Fruit fly (Drosophila melanogaster) whole organism, embryonic: ENCODE results near the gene CG18563.
A peak's percentile ranks its signal among the peaks of the same experiment; 100 is the strongest.

ENCODE experiments used
- Asciz ChIP-seq: fragments of 200-800 bp; sonication (Bioruptor generic); optimal IDR thresholded peaks from 2 replicates; lab custom pipeline; 2017; ENCODE audit warnings: missing biosample characterization, mild to moderate bottlenecking, missing genetic modification characterization, missing genetic modification reagents
- CG10959 ChIP-seq: fragments of 200-800 bp; sonication (Bioruptor generic); IDR thresholded peaks from 2 replicates; pipeline ENCODE4 v1.3.6; 2022; ENCODE audit warnings: missing biosample characterization, missing genetic modification characterization
- CG11398 ChIP-seq: fragments of 200-800 bp; sonication (Bioruptor generic); optimal IDR thresholded peaks from 2 replicates; lab custom pipeline; 2016; ENCODE audit warnings: missing biosample characterization, missing genetic modification characterization
- CG14965 ChIP-seq: fragments of 200-800 bp; sonication (Bioruptor generic); optimal IDR thresholded peaks from 2 replicates; lab custom pipeline; 2016; ENCODE audit warnings: missing biosample characterization, missing genetic modification characterization, borderline replicate concordance
- CG15479 ChIP-seq: fragments of 200-800 bp; sonication (Bioruptor generic); optimal IDR thresholded peaks from 3 replicates; lab custom pipeline; 2019; ENCODE audit warnings: missing biosample characterization, mild to moderate bottlenecking, missing genetic modification characterization, moderate library complexity
- CG16779 ChIP-seq: fragments of 200-800 bp; sonication (Bioruptor generic); IDR thresholded peaks from 2 replicates; pipeline ENCODE4 v1.3.6; 2022; ENCODE audit warnings: missing biosample characterization, missing genetic modification characterization
- CG17912 ChIP-seq: fragments of 200-800 bp; sonication (Bioruptor generic); optimal IDR thresholded peaks from 2 replicates; lab custom pipeline; 2018; ENCODE audit warnings: missing biosample characterization, mild to moderate bottlenecking, missing genetic modification characterization
- CG2202 ChIP-seq: fragments of 200-800 bp; sonication (Bioruptor generic); optimal IDR thresholded peaks from 2 replicates; lab custom pipeline; 2018; ENCODE audit warnings: missing biosample characterization, mild to moderate bottlenecking, missing genetic modification characterization
- CG32767 ChIP-seq: fragments of 200-800 bp; sonication (Bioruptor generic); IDR thresholded peaks from 2 replicates; pipeline ENCODE4 v1.3.6; 2022; ENCODE audit warnings: missing biosample characterization, missing genetic modification characterization
- CG4730 ChIP-seq: fragments of 200-800 bp; sonication (Bioruptor generic); IDR thresholded peaks from 2 replicates; pipeline ENCODE4 v1.3.6; 2022; ENCODE audit warnings: missing biosample characterization, missing genetic modification characterization
- CG6272 ChIP-seq: fragments of 200-800 bp; sonication (Bioruptor generic); IDR thresholded peaks from 2 replicates; pipeline ENCODE4 v1.3.6; 2022; ENCODE audit warnings: missing biosample characterization, missing genetic modification characterization
- CG7271 ChIP-seq: fragments of 200-800 bp; sonication (Bioruptor generic); optimal IDR thresholded peaks from 2 replicates; lab custom pipeline; 2018; ENCODE audit warnings: missing biosample characterization, mild to moderate bottlenecking, missing genetic modification characterization, moderate library complexity
- CG7745 ChIP-seq: fragments of 200-800 bp; sonication (Bioruptor generic); optimal IDR thresholded peaks from 2 replicates; lab custom pipeline; 2018; ENCODE audit warnings: missing biosample characterization, mild to moderate bottlenecking, missing genetic modification characterization, moderate library complexity
- CG7928 ChIP-seq: fragments of 200-800 bp; sonication (Bioruptor generic); optimal IDR thresholded peaks from 2 replicates; lab custom pipeline; 2017; ENCODE audit warnings: missing biosample characterization, mild to moderate bottlenecking, missing genetic modification characterization
- D ChIP-seq, 2 experiments: fragments of 200-800 bp in 1 of 2; fragments of >200 bp in 1 of 2; sonication (Bioruptor generic) in 1 of 2; optimal IDR thresholded peaks; 2 replicates in 1 of 2; 3 replicates in 1 of 2; lab custom pipeline; 2017; ENCODE audit warnings: mild to moderate bottlenecking in 1 of 2, missing biosample characterization in 1 of 2, missing genetic modification characterization in 1 of 2, missing genetic modification reagents in 1 of 2
- Dref ChIP-seq: fragments of 200-800 bp; sonication (Bioruptor generic); IDR thresholded peaks from 2 replicates; pipeline ENCODE4 v1.3.6; 2022; ENCODE audit warnings: missing biosample characterization, missing genetic modification characterization
- Ets65A ChIP-seq: fragments of 200-800 bp; sonication (Bioruptor generic); peaks from one replicate; lab custom pipeline; 2016; ENCODE audit warnings: missing biosample characterization, missing genetic modification characterization
- Fer3 ChIP-seq: fragments of 200-800 bp; sonication (Bioruptor generic); optimal IDR thresholded peaks from 2 replicates; lab custom pipeline; 2018; ENCODE audit warnings: missing biosample characterization, mild to moderate bottlenecking, missing genetic modification characterization, moderate library complexity
- HHEX ChIP-seq: fragments of 200-800 bp; sonication (Bioruptor generic); optimal IDR thresholded peaks from 3 replicates; lab custom pipeline; 2017; ENCODE audit warnings: missing biosample characterization, mild to moderate bottlenecking, missing genetic modification characterization, missing genetic modification reagents
- Hr3 ChIP-seq: fragments of 200-800 bp; sonication (Bioruptor generic); optimal IDR thresholded peaks from 3 replicates; lab custom pipeline; 2016; ENCODE audit warnings: missing biosample characterization, missing genetic modification characterization
- Hsf ChIP-seq: fragments of 200-800 bp; sonication (Bioruptor generic); optimal IDR thresholded peaks from 3 replicates; lab custom pipeline; 2016; ENCODE audit warnings: missing biosample characterization, missing genetic modification characterization
- Lpt ChIP-seq: fragments of >200 bp; optimal IDR thresholded peaks from 2 replicates; lab custom pipeline; 2018; ENCODE audit warnings: missing biosample characterization, missing genetic modification characterization
- MESR4 ChIP-seq: fragments of 200-800 bp; sonication (Bioruptor generic); optimal IDR thresholded peaks from 2 replicates; lab custom pipeline; 2018; ENCODE audit warnings: missing biosample characterization, mild to moderate bottlenecking, missing genetic modification characterization, moderate library complexity
- Mes4 ChIP-seq: fragments of 200-800 bp; sonication (Bioruptor generic); optimal IDR thresholded peaks from 2 replicates; lab custom pipeline; 2016; ENCODE audit warnings: missing biosample characterization, missing genetic modification characterization
- Nf-YB ChIP-seq: fragments of 200-800 bp; sonication (Bioruptor generic); optimal IDR thresholded peaks from 3 replicates; lab custom pipeline; 2019; ENCODE audit warnings: missing biosample characterization, mild to moderate bottlenecking, missing genetic modification characterization, moderate library complexity
- Oaz ChIP-seq: fragments of 200-800 bp; sonication (Bioruptor generic); IDR thresholded peaks from 2 replicates; pipeline ENCODE4 v1.3.6; 2022; ENCODE audit warnings: missing biosample characterization, missing genetic modification characterization
- Trl ChIP-seq, 3 experiments: fragments of >200 bp in 2 of 3; fragments of 200-800 bp in 1 of 3; sonication (Bioruptor generic) in 1 of 3; optimal IDR thresholded peaks; 2 replicates in 1 of 3; 3 replicates in 2 of 3; lab custom pipeline; 2016 to 2017; ENCODE audit warnings: missing biosample characterization in 1 of 3, missing genetic modification characterization in 1 of 3
- Usf ChIP-seq: fragments of 200-800 bp; sonication (Bioruptor generic); optimal IDR thresholded peaks from 2 replicates; lab custom pipeline; 2017; ENCODE audit warnings: missing genotype, missing biosample characterization, missing genetic modification characterization
- ac ChIP-seq: fragments of 200-800 bp; sonication (Bioruptor generic); optimal IDR thresholded peaks from 3 replicates; lab custom pipeline; 2017; ENCODE audit warnings: missing biosample characterization, mild to moderate bottlenecking, missing genetic modification characterization
- amos ChIP-seq: fragments of 200-800 bp; sonication (Bioruptor generic); IDR thresholded peaks from 2 replicates; pipeline ENCODE4 v1.3.6; 2022; ENCODE audit warnings: missing biosample characterization, missing genetic modification characterization; ENCODE audit not compliant: partially characterized antibody
- ase ChIP-seq: fragments of 200-800 bp; sonication (Bioruptor generic); IDR thresholded peaks from 3 replicates; pipeline ENCODE4 v1.3.6; 2022; ENCODE audit warnings: missing biosample characterization, missing genetic modification characterization
- ato ChIP-seq: fragments of 200-800 bp; sonication (Bioruptor generic); IDR thresholded peaks from 2 replicates; pipeline ENCODE4 v1.3.6; 2022; ENCODE audit warnings: missing biosample characterization, missing genetic modification characterization; ENCODE audit not compliant: partially characterized antibody
- az2 ChIP-seq: fragments of 200-800 bp; sonication (Bioruptor generic); optimal IDR thresholded peaks from 3 replicates; lab custom pipeline; 2016; ENCODE audit warnings: missing biosample characterization, missing genetic modification characterization
- da ChIP-seq: fragments of 200-800 bp; sonication (Bioruptor generic); optimal IDR thresholded peaks from 2 replicates; lab custom pipeline; 2016; ENCODE audit warnings: missing biosample characterization, missing genetic modification characterization
- danr ChIP-seq: fragments of 200-800 bp; sonication (Bioruptor generic); IDR thresholded peaks from 2 replicates; pipeline ENCODE4 v1.3.6; 2022; ENCODE audit warnings: missing biosample characterization, missing genetic modification characterization
- ems ChIP-seq: fragments of 200-800 bp; sonication (Bioruptor generic); optimal IDR thresholded peaks from 3 replicates; lab custom pipeline; 2016; ENCODE audit warnings: missing biosample characterization, missing genetic modification characterization
- esg ChIP-seq: fragments of 200-800 bp; sonication (Bioruptor generic); conservative IDR thresholded peaks from 2 replicates; pipeline ENCODE4 v1.3.6; 2022; ENCODE audit warnings: missing biosample characterization, missing genetic modification characterization
- gsb ChIP-seq: fragments of 200-800 bp; sonication (Bioruptor generic); IDR thresholded peaks from 2 replicates; pipeline ENCODE4 v1.3.6; 2022; ENCODE audit warnings: missing biosample characterization, missing genetic modification characterization
- hkb ChIP-seq, 2 experiments: fragments of 200-800 bp in 1 of 2; fragments of >200 bp in 1 of 2; sonication (Bioruptor generic) in 1 of 2; IDR thresholded peaks in 1 of 2; optimal IDR thresholded peaks in 1 of 2; 2 replicates each; pipeline versions ENCODE4 v1.3.6 to Lab custom; 2017 to 2022; ENCODE audit warnings: missing biosample characterization in 1 of 2, missing genetic modification characterization in 1 of 2
- klu ChIP-seq: fragments of 200-800 bp; sonication (Bioruptor generic); IDR thresholded peaks from 2 replicates; pipeline ENCODE4 v1.3.6; 2022; ENCODE audit warnings: missing biosample characterization, missing genetic modification characterization
- lov ChIP-seq, 2 experiments: fragments of 200-800 bp in 1 of 2; fragments of >200 bp in 1 of 2; sonication (Bioruptor generic) in 1 of 2; IDR thresholded peaks in 1 of 2; optimal IDR thresholded peaks in 1 of 2; 2 replicates in 1 of 2; 3 replicates in 1 of 2; pipeline versions ENCODE4 v1.3.6 to Lab custom; 2017 to 2022; ENCODE audit warnings: missing biosample characterization in 1 of 2, missing genetic modification characterization in 1 of 2
- mam ChIP-seq: fragments of 200-800 bp; sonication (Bioruptor generic); optimal IDR thresholded peaks from 3 replicates; lab custom pipeline; 2016; ENCODE audit warnings: missing biosample characterization, missing genetic modification characterization
- peb ChIP-seq: fragments of 200-800 bp; sonication (Bioruptor generic); IDR thresholded peaks from 2 replicates; pipeline ENCODE4 v1.3.6; 2022; ENCODE audit warnings: missing biosample characterization, missing genetic modification characterization
- psq ChIP-seq: fragments of 200-800 bp; sonication (Bioruptor generic); optimal IDR thresholded peaks from 2 replicates; lab custom pipeline; 2017; ENCODE audit warnings: missing biosample characterization, missing genetic modification characterization
- shn ChIP-seq: fragments of 200-800 bp; sonication (Bioruptor generic); optimal IDR thresholded peaks from 3 replicates; lab custom pipeline; 2016; ENCODE audit warnings: missing biosample characterization, missing genetic modification characterization
- sima ChIP-seq: fragments of 200-800 bp; sonication (Bioruptor generic); optimal IDR thresholded peaks from 2 replicates; lab custom pipeline; 2016; ENCODE audit warnings: missing biosample characterization, missing genetic modification characterization
- tio ChIP-seq: fragments of 200-800 bp; sonication (Bioruptor generic); optimal IDR thresholded peaks from 2 replicates; lab custom pipeline; 2017; ENCODE audit warnings: missing biosample characterization, missing genetic modification characterization, inconsistent platforms

Gene CG18563

DNA sequence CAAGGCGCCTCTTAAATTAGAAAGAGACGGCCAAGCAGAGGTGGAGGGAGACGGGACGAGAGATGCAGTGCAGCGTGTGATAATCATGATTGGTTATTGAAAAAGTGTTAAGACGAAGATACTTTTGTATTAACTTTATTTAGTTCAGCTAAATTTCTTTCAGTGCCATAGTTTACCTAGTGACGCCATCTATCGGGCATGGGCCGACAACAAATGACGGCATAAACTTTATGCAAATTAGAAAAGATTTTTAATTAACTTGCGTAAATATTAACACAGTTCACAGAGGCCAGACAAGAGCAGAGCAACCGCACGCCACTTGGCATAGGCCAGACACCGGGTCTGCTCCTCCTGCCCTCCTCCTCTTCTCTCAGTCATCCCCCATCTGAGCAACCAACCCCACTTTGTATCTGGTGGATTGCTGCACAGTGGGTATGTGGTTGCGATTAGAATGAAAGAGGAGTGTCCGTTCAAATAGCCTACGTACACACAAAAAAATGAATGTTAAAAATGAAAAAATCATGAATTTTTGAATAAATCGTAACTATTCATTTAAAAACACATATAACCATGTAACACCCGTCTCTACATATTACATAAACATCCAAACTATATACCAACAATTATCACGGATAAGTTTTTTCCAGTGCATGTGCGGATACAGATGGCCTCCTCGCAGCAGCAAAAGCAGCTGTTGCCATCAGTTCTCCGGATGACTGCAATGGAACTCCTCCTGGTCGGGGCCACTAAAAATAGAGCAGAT, 8.3 kb upstream of the CG18563 start (continued):
- no peak for TF ChIP-seq CG7745 (tag; lab: Kevin White, UChicago)
- no peak for TF ChIP-seq Usf (GFP tag; lab: Kevin White, UChicago)
- no peak for TF ChIP-seq Lpt
- peak; percentile 54 for TF ChIP-seq ac (GFP tag; lab: Kevin White, UChicago)
- peak; percentile 62 for TF ChIP-seq CG7271 (tag; lab: Kevin White, UChicago)
- peak; percentile 77 for TF ChIP-seq shn
- peak; percentile 9 for TF ChIP-seq CG17912
- peak; percentile 74 for TF ChIP-seq Hr3 (GFP tag; lab: Kevin White, UChicago)
- peak; percentile 64 for TF ChIP-seq Mes4 (GFP tag; lab: Kevin White, UChicago)
- peak; percentile 62 for TF ChIP-seq danr (GFP tag; lab: Robert Waterston, UW)
- TF ChIP-seq Oaz (GFP tag; lab: Robert Waterston, UW): peak; percentile 51; the same call in 1 of the 2 replicates
- no peak for TF ChIP-seq CG15479 (GFP tag; lab: Kevin White, UChicago)
- TF ChIP-seq CG32767 (GFP tag; lab: Robert Waterston, UW): peak; percentile 79
- TF ChIP-seq da (GFP tag; lab: Kevin White, UChicago): peak; percentile 94
- peak; percentile 57; the same call in 1 of the 2 replicates for TF ChIP-seq gsb (GFP tag; lab: Robert Waterston, UW)
- TF ChIP-seq klu (GFP tag; lab: Robert Waterston, UW): peak; percentile 52; the same call in 1 of the 2 replicates
- no peak for TF ChIP-seq hkb (optimal IDR thresholded peaks at IDR 0.05; lab: Kevin White, UChicago)
- peak; percentile 87 for TF ChIP-seq hkb (GFP tag; IDR thresholded peaks at IDR 0.05; lab: Robert Waterston, UW)
- TF ChIP-seq CG14965 (GFP tag; lab: Kevin White, UChicago): peak; percentile 21
- TF ChIP-seq CG10959: peak; percentile 71
- TF ChIP-seq peb (GFP tag; lab: Robert Waterston, UW): peak; percentile 60; the same call in 1 of the 2 replicates
- TF ChIP-seq Fer3 (tag; lab: Kevin White, UChicago): peak; percentile 76
- peak; percentile 82 for TF ChIP-seq mam
- TF ChIP-seq tio (GFP tag; lab: Kevin White, UChicago): peak; percentile 79
- no peak for TF ChIP-seq amos (GFP tag; lab: Robert Waterston, UW)
- no peak for TF ChIP-seq lov (optimal IDR thresholded peaks at IDR 0.05; lab: Kevin White, UChicago)
- peak; percentile 71; the same call in 2 of the 3 replicates for TF ChIP-seq lov (GFP tag; IDR thresholded peaks at IDR 0.05; lab: Robert Waterston, UW)
- TF ChIP-seq CG7928 (GFP tag; lab: Kevin White, UChicago): peak; percentile 25
- no peak for TF ChIP-seq Trl (optimal IDR thresholded peaks at IDR 0.05; lab: Kevin White, UChicago)
- peak; percentile 66 for TF ChIP-seq Trl (GFP tag; optimal IDR thresholded peaks at IDR 0.05; lab: Kevin White, UChicago)
- peak; percentile 70 for TF ChIP-seq ems (GFP tag; lab: Kevin White, UChicago)
- TF ChIP-seq Asciz (GFP tag; lab: Kevin White, UChicago): peak; percentile 74
- peak; percentile 26 for TF ChIP-seq CG11398
- no peak for TF ChIP-seq CG16779
- TF ChIP-seq MESR4: no peak
- peak; percentile 84 for TF ChIP-seq Hsf (GFP tag; lab: Kevin White, UChicago)
- TF ChIP-seq ase (GFP tag; lab: Robert Waterston, UW): peak; percentile 60
- TF ChIP-seq esg: peak; percentile 85
- TF ChIP-seq HHEX (GFP tag; lab: Kevin White, UChicago): peak; percentile 70
- no peak for TF ChIP-seq Nf-YB (GFP tag; lab: Kevin White, UChicago)
- TF ChIP-seq az2 (GFP tag; lab: Kevin White, UChicago): peak; percentile 83
- no peak for TF ChIP-seq psq (GFP tag; lab: Kevin White, UChicago)
- TF ChIP-seq D (optimal IDR thresholded peaks at IDR 0.05; lab: Kevin White, UChicago): no peak
- peak; percentile 89 for TF ChIP-seq D (GFP tag; optimal IDR thresholded peaks at IDR 0.05; lab: Kevin White, UChicago)
- no peak for TF ChIP-seq ato
- TF ChIP-seq CG4730 (GFP tag; lab: Robert Waterston, UW): peak; percentile 30; the same call in 1 of the 2 replicates
- TF ChIP-seq Dref: no peak
- TF ChIP-seq Ets65A (GFP tag; lab: Kevin White, UChicago): peak; percentile 94
- peak; percentile 77 for TF ChIP-seq CG2202 (tag; lab: Kevin White, UChicago)
- peak; percentile 65 for TF ChIP-seq sima (GFP tag; lab: Kevin White, UChicago)
- peak; percentile 30; the same call in 1 of the 2 replicates for TF ChIP-seq CG6272 (GFP tag; lab: Robert Waterston, UW)
